Fruit fly (Drosophila melanogaster): Measurements from ENCODE around the gene CG3407.
A peak's percentile ranks its signal among the peaks of the same experiment; 100 is the strongest.

Gene CG3407

DNA sequence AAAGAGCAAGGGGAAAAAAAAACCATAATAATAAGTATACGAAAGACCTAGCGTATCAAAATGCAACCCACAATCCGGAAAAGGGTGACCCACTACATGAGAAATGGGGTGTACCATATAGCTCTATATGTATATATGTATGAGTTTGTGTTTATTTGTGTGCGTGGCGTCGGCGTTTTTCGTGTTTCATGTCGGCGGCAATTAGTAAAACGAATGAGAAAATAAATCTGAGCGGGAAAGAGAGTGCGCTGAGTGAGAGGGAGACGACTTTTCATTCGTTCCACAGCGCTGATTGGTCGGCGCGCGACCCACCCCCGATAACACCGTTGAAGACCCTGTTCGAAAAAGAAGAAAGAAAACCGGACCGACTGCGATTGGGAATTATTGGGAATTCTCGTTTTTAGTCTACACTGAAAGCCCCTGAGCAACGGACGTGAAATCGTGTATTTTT is 23.3 kb upstream of the CG3407 start, which contains the start of gene slp2 (continued):
- TF ChIP-seq Sox102F (GFP tag; optimal IDR thresholded peaks at IDR 0.05) (no peak), dmrt11E (tag; optimal IDR thresholded peaks at IDR 0.05) (no peak), CG11560 (tag; IDR thresholded peaks at IDR 0.05) (no peak), tll (GFP tag; optimal IDR thresholded peaks at IDR 0.05) (peak in 1 of 2 experiments; percentile 46), bigmax (GFP tag; optimal IDR thresholded peaks at IDR 0.05) (no peak), crol (GFP tag; IDR thresholded peaks at IDR 0.05) (peak; percentile 33; the same call in 1 of the 2 replicates), CG2116 (GFP tag; optimal IDR thresholded peaks at IDR 0.05) (no peak), Kr (GFP tag; optimal IDR thresholded peaks at IDR 0.05) (peak; percentile 38), Sry-δ (GFP tag; optimal IDR thresholded peaks at IDR 0.05) (no peak), Nf-YA (GFP tag; IDR thresholded peaks at IDR 0.05) (peak; percentile 85), nau (GFP tag; optimal IDR thresholded peaks at IDR 0.05) (no peak), Drgx (GFP tag; IDR thresholded peaks at IDR 0.05) (no peak), oc (tag; optimal IDR thresholded peaks at IDR 0.05) (peak; percentile 43), CG13894 (tag; optimal IDR thresholded peaks at IDR 0.05) (no peak), CG4730 (GFP tag; IDR thresholded peaks at IDR 0.05) (no peak), bcd (GFP tag; optimal IDR thresholded peaks at IDR 0.05) (no peak), MESR4 (GFP tag; optimal IDR thresholded peaks at IDR 0.05) (no peak), CG3407 (GFP tag; optimal IDR thresholded peaks at IDR 0.05) (no peak), cg (GFP tag; optimal IDR thresholded peaks at IDR 0.05) (peak; percentile 94), emc (GFP tag; optimal IDR thresholded peaks at IDR 0.05) (no peak), CG42726 (GFP tag; IDR thresholded peaks at IDR 0.05; ENCODE audit: partially characterized antibody) (no peak), zen (tag; optimal IDR thresholded peaks at IDR 0.05) (peak; percentile 87), CG12391 (tag; optimal IDR thresholded peaks at IDR 0.05) (no peak), sd (tag; optimal IDR thresholded peaks at IDR 0.05) (no peak), Antp (GFP tag; optimal IDR thresholded peaks at IDR 0.05) (no peak), bbx (GFP tag; IDR thresholded peaks at IDR 0.05; ENCODE audit: partially characterized antibody) (no peak), CG9437 (GFP tag; optimal IDR thresholded peaks at IDR 0.05) (no peak), Scr (GFP tag; IDR thresholded peaks at IDR 0.05; ENCODE audit: partially characterized antibody) (no peak), CG15514 (GFP tag; optimal IDR thresholded peaks at IDR 0.05) (no peak), Abd-B (GFP tag; optimal IDR thresholded peaks at IDR 0.05) (no peak), CG11696 (GFP tag; IDR thresholded peaks at IDR 0.05) (no peak), Camta (GFP tag; optimal IDR thresholded peaks at IDR 0.05) (no peak), CG1024 (GFP tag; IDR thresholded peaks at IDR 0.05) (no peak), ro (GFP tag; IDR thresholded peaks at IDR 0.05) (no peak), CG6765 (GFP tag; optimal IDR thresholded peaks at IDR 0.05) (no peak), CG43689 (GFP tag; IDR thresholded peaks at IDR 0.05) (no peak), psq (GFP tag; optimal IDR thresholded peaks at IDR 0.05) (no peak), D19A (tag; optimal IDR thresholded peaks at IDR 0.05) (no peak), pita (GFP tag; optimal IDR thresholded peaks at IDR 0.05) (no peak), unpg (GFP tag; optimal IDR thresholded peaks at IDR 0.05) (no peak), lbe (GFP tag; optimal IDR thresholded peaks at IDR 0.05) (no peak)

DNA sequence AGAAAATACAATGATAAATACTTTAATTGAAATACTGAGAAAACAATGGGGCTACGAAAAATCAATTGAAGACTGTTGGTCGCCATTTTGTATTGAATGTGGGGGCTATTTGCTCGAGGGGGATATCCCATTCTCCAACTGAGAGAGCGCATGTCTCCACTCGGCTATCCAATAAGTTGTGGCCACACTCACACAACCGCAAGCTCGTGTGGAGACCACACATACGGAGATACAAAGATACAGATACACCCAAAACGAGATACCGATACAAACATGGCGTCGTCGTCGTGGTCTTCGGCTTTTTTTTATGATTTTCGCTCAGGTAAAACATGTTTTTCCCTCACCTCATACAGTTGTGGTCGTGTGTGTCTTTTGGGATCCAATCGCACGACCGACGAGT is 22.0 kb upstream of the CG3407 start:
- no peak for TF ChIP-seq fu2 (GFP tag; optimal IDR thresholded peaks at IDR 0.05)
- no peak for TF ChIP-seq nom (GFP tag; optimal IDR thresholded peaks at IDR 0.05)
- no peak for TF ChIP-seq CG12299 (tag; optimal IDR thresholded peaks at IDR 0.05)
- TF ChIP-seq CG7357 (GFP tag; IDR thresholded peaks at IDR 0.05) = no peak
- no peak for TF ChIP-seq Rfx (GFP tag; IDR thresholded peaks at IDR 0.05)
- no peak for TF ChIP-seq Myb (GFP tag; optimal IDR thresholded peaks at IDR 0.05)
- TF ChIP-seq pho (GFP tag; optimal IDR thresholded peaks at IDR 0.05) = no peak
- TF ChIP-seq CG6791 (GFP tag; IDR thresholded peaks at IDR 0.05; ENCODE audit: partially characterized antibody) = no peak
- no peak for TF ChIP-seq CG12744 (GFP tag; optimal IDR thresholded peaks at IDR 0.05)
- TF ChIP-seq Deaf1 (tag; optimal IDR thresholded peaks at IDR 0.05) = peak; percentile 95
- no peak for TF ChIP-seq CG4820 (GFP tag; optimal IDR thresholded peaks at IDR 0.05)
- TF ChIP-seq CG11085 (GFP tag; IDR thresholded peaks at IDR 0.05) = no peak
- no peak for TF ChIP-seq CG2199 (GFP tag; IDR thresholded peaks at IDR 0.05)

Data from whole organism, embryonic.